Fruit fly (Drosophila melanogaster) whole organism, embryonic: ENCODE data around the gene CG5727.

ENCODE experiments used
- CG10274 ChIP-seq: fragments of 200-800 bp; sonication (Bioruptor generic); optimal IDR thresholded peaks from 3 replicates; lab custom pipeline; 2017; ENCODE audit warnings: missing biosample characterization, mild to moderate bottlenecking, missing genetic modification characterization
- CG3407 ChIP-seq: fragments of 200-800 bp; sonication (Bioruptor generic); optimal IDR thresholded peaks from 2 replicates; lab custom pipeline; 2018; ENCODE audit warnings: missing biosample characterization, mild to moderate bottlenecking, missing genetic modification characterization
- CG4820 ChIP-seq: fragments of 200-800 bp; sonication (Bioruptor generic); optimal IDR thresholded peaks from 3 replicates; lab custom pipeline; 2016; ENCODE audit warnings: missing biosample characterization, missing genetic modification characterization
- CG7745 ChIP-seq: fragments of 200-800 bp; sonication (Bioruptor generic); optimal IDR thresholded peaks from 2 replicates; lab custom pipeline; 2018; ENCODE audit warnings: missing biosample characterization, mild to moderate bottlenecking, missing genetic modification characterization, moderate library complexity
- fd96Cb ChIP-seq: fragments of 200-800 bp; sonication (Bioruptor generic); optimal IDR thresholded peaks from 2 replicates; lab custom pipeline; 2018; ENCODE audit warnings: missing biosample characterization, mild to moderate bottlenecking, missing genetic modification characterization, moderate library complexity
- pb ChIP-seq: fragments of 200-800 bp; sonication (Bioruptor generic); optimal IDR thresholded peaks from 3 replicates; lab custom pipeline; 2016; ENCODE audit warnings: missing biosample characterization, missing genetic modification characterization
- twi ChIP-seq: fragments of 200-800 bp; optimal IDR thresholded peaks from 2 replicates; lab custom pipeline; 2019; ENCODE audit warnings: missing biosample characterization, mild to moderate bottlenecking, missing genetic modification characterization, moderate library complexity

dm6 chr2L:10205940-10206339 lies 4.5 kb downstream of the CG5727 start:
- no peak for TF ChIP-seq twi (tag; lab: Kevin White, UChicago)
- TF ChIP-seq pb (GFP tag; lab: Kevin White, UChicago) = no peak
- TF ChIP-seq CG10274 (GFP tag; lab: Kevin White, UChicago) = no peak
- TF ChIP-seq CG3407 = no peak
- TF ChIP-seq CG7745 (tag; lab: Kevin White, UChicago) = no peak
- no peak for TF ChIP-seq fd96Cb
- TF ChIP-seq CG4820 (GFP tag; lab: Kevin White, UChicago) = no peak
